Fruit fly (Drosophila melanogaster) whole organism, pupa: ENCODE results near the gene CG4836.

Experiments
- CG13204 ChIP-seq: fragments of 200-800 bp; sonication (Bioruptor generic); optimal IDR thresholded peaks from 2 replicates; lab custom pipeline; 2018; ENCODE audit warnings: missing biosample characterization, mild to moderate bottlenecking, missing genetic modification characterization, moderate library complexity
- CG15710 ChIP-seq: fragments of 200-800 bp; sonication (Bioruptor generic); optimal IDR thresholded peaks from 2 replicates; lab custom pipeline; 2018; ENCODE audit warnings: missing biosample characterization, mild to moderate bottlenecking, missing genetic modification characterization, moderate library complexity
- CG34367 ChIP-seq: fragments of 200-800 bp; sonication (Bioruptor generic); optimal IDR thresholded peaks from 2 replicates; lab custom pipeline; 2018; ENCODE audit warnings: missing biosample characterization, mild to moderate bottlenecking, missing genetic modification characterization
- CG4496 ChIP-seq: fragments of 200-800 bp; sonication (Bioruptor generic); IDR thresholded peaks from 3 replicates; pipeline ENCODE4 v1.3.6; 2022; ENCODE audit warnings: missing biosample characterization, missing genetic modification characterization
- CG8159 ChIP-seq: fragments of 200-800 bp; sonication (Bioruptor generic); optimal IDR thresholded peaks from 3 replicates; lab custom pipeline; 2018; ENCODE audit warnings: missing biosample characterization, mild to moderate bottlenecking, missing genetic modification characterization, moderate library complexity
- CG9948 ChIP-seq: fragments of 200-800 bp; sonication (Bioruptor generic); optimal IDR thresholded peaks from 2 replicates; lab custom pipeline; 2018; ENCODE audit warnings: missing biosample characterization, mild to moderate bottlenecking, missing genetic modification characterization, moderate library complexity
- EcR ChIP-seq: fragments of 200-800 bp; sonication (Bioruptor generic); optimal IDR thresholded peaks from 3 replicates; lab custom pipeline; 2019; ENCODE audit warnings: missing biosample characterization, missing genetic modification characterization, mild to moderate bottlenecking, moderate library complexity, missing genetic modification reagents
- Pif1B ChIP-seq: fragments of 200-800 bp; sonication (Bioruptor generic); optimal IDR thresholded peaks from 3 replicates; lab custom pipeline; 2016; ENCODE audit warnings: missing biosample characterization, missing genetic modification characterization
- Snoo ChIP-seq: fragments of 200-800 bp; sonication (Bioruptor generic); optimal IDR thresholded peaks from 3 replicates; lab custom pipeline; 2017; ENCODE audit warnings: missing biosample characterization, mild to moderate bottlenecking, missing genetic modification characterization, inconsistent platforms
- fd96Ca ChIP-seq: fragments of 200-800 bp; sonication (Bioruptor generic); IDR thresholded peaks from 3 replicates; pipeline ENCODE4 v1.3.6; 2022; ENCODE audit warnings: missing biosample characterization, missing genetic modification characterization
- rn ChIP-seq: fragments of 200-800 bp; sonication (Bioruptor generic); IDR thresholded peaks from 2 replicates; pipeline ENCODE4 v1.3.6; 2022; ENCODE audit warnings: missing biosample characterization, missing genetic modification characterization

- TF ChIP-seq CG34367 (tag; lab: Kevin White, UChicago) (no peak), fd96Ca (no peak), CG13204 (GFP tag; lab: Kevin White, UChicago) (no peak), rn (GFP tag; lab: Robert Waterston, UW) (no peak), CG4496 (GFP tag; lab: Robert Waterston, UW) (no peak), Pif1B (GFP tag; lab: Kevin White, UChicago) (no peak), EcR (GFP tag; lab: Kevin White, UChicago) (no peak), CG15710 (tag; lab: Kevin White, UChicago) (no peak), Snoo (tag; lab: Kevin White, UChicago) (no peak), CG9948 (no peak), CG8159 (tag; lab: Kevin White, UChicago) (no peak)
Observed at dm6 chr3R:20059650-20060049, 46.0 kb downstream of the CG4836 start, which contains the start of gene CG4390.
